Worm (Caenorhabditis elegans): ENCODE data around the gene F47B8.14.

Gene F47B8.14

ce11 chrV:14324502-14325467, 4.4 kb downstream of the F47B8.14 start, which contains the start of the genes F47B8.4 and F47B8.18:
Gene F47B8.4, minus strand, starts transcription at chrV:14324673.
Gene F47B8.18, minus strand, starts transcription at chrV:14325464.
- no peak for TF ChIP-seq hpl-2 (GFP tag; optimal IDR thresholded peaks at IDR 0.05)
- TF ChIP-seq ceh-8 (GFP tag; optimal IDR thresholded peaks at IDR 0.05) = peak; percentile 83
- no peak for TF ChIP-seq hlh-4 (tag; optimal IDR thresholded peaks at IDR 0.05)
- no peak for TF ChIP-seq vab-15 (tag; optimal IDR thresholded peaks at IDR 0.05)

DNA sequence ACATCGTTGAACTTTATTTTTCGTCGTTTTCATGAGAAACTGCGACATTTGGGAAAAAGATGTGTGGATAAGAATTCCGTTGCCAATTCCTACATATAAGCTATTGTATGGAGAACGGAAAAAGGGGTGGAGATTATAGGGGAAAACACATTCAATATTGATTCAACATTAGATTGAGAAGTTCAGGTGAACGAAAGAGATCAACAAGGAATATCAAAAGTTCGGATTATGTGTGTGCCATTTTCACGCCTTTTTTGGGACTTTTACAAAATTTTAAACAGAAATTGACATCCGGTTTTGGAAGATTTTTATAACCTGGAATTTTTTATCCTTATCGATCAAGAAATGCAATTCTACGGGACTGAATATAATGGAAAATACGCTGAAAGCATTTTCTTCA, 7.4 kb downstream of the F47B8.14 start, which contains the start of gene F47B8.5:
F47B8.5 (minus strand) TSS at position 101 of the 400 bp plus-strand sequence.
- no peak for TF ChIP-seq efl-3 (GFP tag; optimal IDR thresholded peaks at IDR 0.05)
- TF ChIP-seq nhr-76 (tag; optimal IDR thresholded peaks at IDR 0.05) = no peak
- no peak for TF ChIP-seq hlh-17 (GFP tag; optimal IDR thresholded peaks at IDR 0.05; ENCODE audit: borderline replicate concordance)
- TF ChIP-seq unc-30 (tag; optimal IDR thresholded peaks at IDR 0.05) = no peak
- no peak for TF ChIP-seq egl-27 (tag; optimal IDR thresholded peaks at IDR 0.05)
- no peak for TF ChIP-seq zag-1 (tag; optimal IDR thresholded peaks at IDR 0.05)
- TF ChIP-seq dpl-1 (GFP tag; optimal IDR thresholded peaks at IDR 0.05) = no peak
- no peak for TF ChIP-seq xbp-1 (tag; optimal IDR thresholded peaks at IDR 0.05)
- TF ChIP-seq pax-3 (tag; optimal IDR thresholded peaks at IDR 0.05) = no peak
- TF ChIP-seq nhr-12 (tag; optimal IDR thresholded peaks at IDR 0.05) = no peak
- TF ChIP-seq unc-86 (tag; optimal IDR thresholded peaks at IDR 0.05) = no peak
- TF ChIP-seq nhr-19 (GFP tag; conservative IDR thresholded peaks at IDR 0.05) = no peak
- TF ChIP-seq pqm-1 (tag; optimal IDR thresholded peaks at IDR 0.05) = no peak
- no peak for TF ChIP-seq sox-4 (tag; optimal IDR thresholded peaks at IDR 0.05)
- no peak for TF ChIP-seq jun-1 (tag; optimal IDR thresholded peaks at IDR 0.05)
- TF ChIP-seq nhr-85 (tag) = no peak
- TF ChIP-seq pag-3 (tag; optimal IDR thresholded peaks at IDR 0.05; ENCODE audit: borderline replicate concordance, insufficient read depth) = no peak
- TF ChIP-seq F16B12.6 (tag; optimal IDR thresholded peaks at IDR 0.05) = no peak
- TF ChIP-seq vab-15 (tag; optimal IDR thresholded peaks at IDR 0.05) = no peak

DNA sequence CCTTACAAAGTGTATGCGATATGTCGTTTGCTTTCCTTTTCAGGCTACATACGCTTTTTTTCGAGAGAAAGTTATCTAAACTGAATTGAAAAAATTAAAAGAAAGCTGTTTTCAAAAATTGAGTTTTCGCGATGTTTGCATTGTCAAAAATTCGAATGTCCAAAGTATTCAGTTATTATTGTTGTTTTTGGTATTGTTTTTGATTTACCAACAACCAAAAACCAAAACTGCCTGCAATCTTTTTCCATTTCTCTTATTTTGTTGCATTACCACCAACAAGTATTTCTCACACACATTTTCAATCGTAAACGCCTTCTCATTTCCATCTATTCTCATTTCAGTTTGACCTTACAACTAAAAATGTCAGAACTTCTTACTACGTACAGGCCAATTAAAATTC, 8.5 kb downstream of the F47B8.14 start, which contains the start of gene pepm-1:
pepm-1 (plus strand) TSS at position 301 of the 400 bp plus-strand sequence.
- TF ChIP-seq fkh-8 (tag; optimal IDR thresholded peaks at IDR 0.05) (no peak), blmp-1 (tag; optimal IDR thresholded peaks at IDR 0.05) (peak; percentile 13), hlh-4 (tag; optimal IDR thresholded peaks at IDR 0.05) (no peak)

- no peak for TF ChIP-seq ces-1 (GFP tag; optimal IDR thresholded peaks at IDR 0.05)
- peak; percentile 55 for TF ChIP-seq lin-14 (GFP tag; optimal IDR thresholded peaks at IDR 0.05)
- peak; percentile 65 for TF ChIP-seq grh-1 (GFP tag; IDR thresholded peaks at IDR 0.05)
- peak; percentile 5 for TF ChIP-seq nhr-71 (tag; optimal IDR thresholded peaks at IDR 0.05)
- TF ChIP-seq fkh-10 (GFP tag; optimal IDR thresholded peaks at IDR 0.05) = no peak
- no peak for TF ChIP-seq nhr-12 (tag; optimal IDR thresholded peaks at IDR 0.05)
- no peak for TF ChIP-seq egl-13 (tag; optimal IDR thresholded peaks at IDR 0.05)
- TF ChIP-seq mab-9 (GFP tag; IDR thresholded peaks at IDR 0.05) = no peak
- no peak for TF ChIP-seq ceh-90 (tag; optimal IDR thresholded peaks at IDR 0.05)
- TF ChIP-seq mdl-1 (tag; optimal IDR thresholded peaks at IDR 0.05) = peak in 1 of 2 experiments; percentile 20
- TF ChIP-seq nhr-85 (tag) = peak; percentile 75
- peak in 1 of 6 experiments; percentile 58 for TF ChIP-seq elt-3 (tag; optimal IDR thresholded peaks at IDR 0.05)
- TF ChIP-seq tbx-2 (tag; optimal IDR thresholded peaks at IDR 0.05) = no peak
- peak; percentile 36 for TF ChIP-seq snu-23 (GFP tag; optimal IDR thresholded peaks at IDR 0.05)
- no peak for TF ChIP-seq nhr-11 (tag; optimal IDR thresholded peaks at IDR 0.05)
- TF ChIP-seq fos-1 (tag; optimal IDR thresholded peaks at IDR 0.05) = no peak
- TF ChIP-seq pqm-1 (tag; optimal IDR thresholded peaks at IDR 0.05) = no peak
- TF ChIP-seq blmp-1 (tag; optimal IDR thresholded peaks at IDR 0.05) = peak; percentile 73
These were observed 11.1 kb downstream of the F47B8.14 start, which contains the start of gene F47B8.8 for ce11 chrV:14331477-14331876. Gene F47B8.8, plus strand, starts transcription at chrV:14331733.

Measured in whole organism, L1 larva.